Fruit fly (Drosophila melanogaster) whole organism, embryonic: ENCODE data around the gene Fitm.

Source experiments
- CG11398 ChIP-seq: fragments of 200-800 bp; sonication (Bioruptor generic); optimal IDR thresholded peaks from 2 replicates; lab custom pipeline; 2016; ENCODE audit warnings: missing biosample characterization, missing genetic modification characterization
- CG12104 ChIP-seq: fragments of 200-800 bp; sonication (Bioruptor generic); optimal IDR thresholded peaks from 3 replicates; lab custom pipeline; 2016; ENCODE audit warnings: missing biosample characterization, missing genetic modification characterization
- CG12219 ChIP-seq: fragments of 200-800 bp; sonication (Bioruptor generic); optimal IDR thresholded peaks from 3 replicates; lab custom pipeline; 2018; ENCODE audit warnings: missing biosample characterization, mild to moderate bottlenecking, missing genetic modification characterization
- CG1233 ChIP-seq: fragments of 200-800 bp; sonication (Bioruptor generic); optimal IDR thresholded peaks from 4 replicates; lab custom pipeline; 2018; ENCODE audit warnings: missing biosample characterization, mild to moderate bottlenecking, missing genetic modification characterization
- CG14860 ChIP-seq: fragments of 200-800 bp; sonication (Bioruptor generic); IDR thresholded peaks from 3 replicates; pipeline ENCODE4 v1.3.6; 2022; ENCODE audit warnings: missing biosample characterization, missing genetic modification characterization; ENCODE audit not compliant: partially characterized antibody
- CG15479 ChIP-seq: fragments of 200-800 bp; sonication (Bioruptor generic); optimal IDR thresholded peaks from 3 replicates; lab custom pipeline; 2019; ENCODE audit warnings: missing biosample characterization, mild to moderate bottlenecking, missing genetic modification characterization, moderate library complexity
- CG2199 ChIP-seq: fragments of 200-800 bp; sonication (Bioruptor generic); IDR thresholded peaks from 3 replicates; pipeline ENCODE4 v1.3.6; 2022; ENCODE audit warnings: missing biosample characterization, missing genetic modification characterization
- CG2202 ChIP-seq: fragments of 200-800 bp; sonication (Bioruptor generic); optimal IDR thresholded peaks from 2 replicates; lab custom pipeline; 2018; ENCODE audit warnings: missing biosample characterization, mild to moderate bottlenecking, missing genetic modification characterization
- CG2889 ChIP-seq: fragments of 200-800 bp; sonication (Bioruptor generic); IDR thresholded peaks from 3 replicates; pipeline ENCODE4 v1.3.6; 2022; ENCODE audit warnings: missing biosample characterization, missing genetic modification characterization
- CG31365 ChIP-seq: fragments of 200-800 bp; sonication (Bioruptor generic); optimal IDR thresholded peaks from 2 replicates; lab custom pipeline; 2018; ENCODE audit warnings: missing biosample characterization, mild to moderate bottlenecking, missing genetic modification characterization
- CG32772 ChIP-seq: fragments of 200-800 bp; sonication (Bioruptor generic); IDR thresholded peaks from 2 replicates; pipeline ENCODE4 v1.3.6; 2022; ENCODE audit warnings: missing biosample characterization, missing genetic modification characterization
- CG4404 ChIP-seq: fragments of 200-800 bp; sonication (Bioruptor generic); IDR thresholded peaks from 2 replicates; pipeline ENCODE4 v1.3.6; 2022; ENCODE audit warnings: missing biosample characterization, missing genetic modification characterization
- CG6689 ChIP-seq: fragments of 200-800 bp; sonication (Bioruptor generic); IDR thresholded peaks from 2 replicates; pipeline ENCODE4 v1.3.6; 2022; ENCODE audit warnings: missing biosample characterization, missing genetic modification characterization
- CG7357 ChIP-seq: fragments of 200-800 bp; sonication (Bioruptor generic); IDR thresholded peaks from 3 replicates; pipeline ENCODE4 v1.3.6; 2022; ENCODE audit warnings: missing biosample characterization, missing genetic modification characterization
- CG8359 ChIP-seq: fragments of 200-800 bp; sonication (Bioruptor generic); optimal IDR thresholded peaks from 2 replicates; lab custom pipeline; 2017; ENCODE audit warnings: missing biosample characterization, mild to moderate bottlenecking, missing genetic modification characterization, borderline replicate concordance
- CG8388 ChIP-seq: fragments of 200-800 bp; sonication (Bioruptor generic); optimal IDR thresholded peaks from 2 replicates; lab custom pipeline; 2019; ENCODE audit warnings: missing biosample characterization, mild to moderate bottlenecking, missing genetic modification characterization, moderate library complexity
- CG9727 ChIP-seq: fragments of 200-800 bp; sonication (Bioruptor generic); optimal IDR thresholded peaks from 3 replicates; lab custom pipeline; 2017; ENCODE audit warnings: missing biosample characterization, mild to moderate bottlenecking, missing genetic modification characterization
- Dfd ChIP-seq, 2 experiments: fragments of >200 bp; optimal IDR thresholded peaks; 2 replicates each; lab custom pipeline; 2017; ENCODE audit warnings: missing biosample characterization in 2 of 2, missing genetic modification characterization in 2 of 2
- Dip3 ChIP-seq: fragments of 200-800 bp; sonication (Bioruptor generic); optimal IDR thresholded peaks from 3 replicates; lab custom pipeline; 2016; ENCODE audit warnings: missing biosample characterization, missing genetic modification characterization
- Dll ChIP-seq: fragments of 200-800 bp; sonication (Bioruptor generic); IDR thresholded peaks from 4 replicates; pipeline ENCODE4 v1.3.6; 2022; ENCODE audit warnings: missing biosample characterization, missing genetic modification characterization; ENCODE audit not compliant: partially characterized antibody
- H2.0 ChIP-seq: fragments of 200-800 bp; sonication (Bioruptor generic); IDR thresholded peaks from 2 replicates; pipeline ENCODE4 v1.3.6; 2022; ENCODE audit warnings: missing biosample characterization, missing genetic modification characterization
- Lhr ChIP-seq: fragments of 200-800 bp; sonication (Bioruptor generic); optimal IDR thresholded peaks from 3 replicates; lab custom pipeline; 2017; ENCODE audit warnings: mild to moderate bottlenecking, missing biosample characterization, missing genetic modification reagents, missing genetic modification characterization
- Oli ChIP-seq: fragments of 200-800 bp; sonication (Bioruptor generic); optimal IDR thresholded peaks from 2 replicates; lab custom pipeline; 2018; ENCODE audit warnings: missing biosample characterization, mild to moderate bottlenecking, missing genetic modification characterization, moderate library complexity
- Pdp1 ChIP-seq, 2 experiments: fragments of 200-800 bp; sonication (Bioruptor generic); optimal IDR thresholded peaks; 3 replicates each; lab custom pipeline; 2016; ENCODE audit warnings: missing biosample characterization in 2 of 2, missing genetic modification characterization in 2 of 2, mild to moderate bottlenecking in 1 of 2, moderate library complexity in 1 of 2
- Poxn ChIP-seq: fragments of 200-800 bp; sonication (Bioruptor generic); IDR thresholded peaks from 2 replicates; pipeline ENCODE4 v1.3.6; 2022; ENCODE audit warnings: missing biosample characterization, missing genetic modification characterization
- Ravus ChIP-seq: fragments of 200-800 bp; sonication (Bioruptor generic); IDR thresholded peaks from 2 replicates; pipeline ENCODE4 v1.3.6; 2022; ENCODE audit warnings: missing biosample characterization, missing genetic modification characterization
- YL-1 ChIP-seq: fragments of 200-800 bp; sonication (Bioruptor generic); optimal IDR thresholded peaks from 3 replicates; lab custom pipeline; 2017; ENCODE audit warnings: missing biosample characterization, mild to moderate bottlenecking, missing genetic modification characterization
- aop ChIP-seq: fragments of 200-800 bp; sonication (Bioruptor generic); IDR thresholded peaks from 2 replicates; pipeline ENCODE4 v1.3.6; 2022; ENCODE audit warnings: missing biosample characterization, missing genetic modification characterization
- bowl ChIP-seq: fragments of 200-800 bp; sonication (Bioruptor generic); IDR thresholded peaks from 2 replicates; pipeline ENCODE4 v1.3.6; 2022; ENCODE audit warnings: missing biosample characterization, missing genetic modification characterization
- crol ChIP-seq: fragments of 200-800 bp; sonication (Bioruptor generic); IDR thresholded peaks from 2 replicates; pipeline ENCODE4 v1.3.6; 2022; ENCODE audit warnings: missing biosample characterization, missing genetic modification characterization
- disco-r ChIP-seq: fragments of 200-800 bp; sonication (Bioruptor generic); optimal IDR thresholded peaks from 2 replicates; lab custom pipeline; 2016; ENCODE audit warnings: missing biosample characterization, missing genetic modification characterization
- dmrt11E ChIP-seq: fragments of 200-800 bp; sonication (Bioruptor generic); optimal IDR thresholded peaks from 3 replicates; lab custom pipeline; 2018; ENCODE audit warnings: missing biosample characterization, mild to moderate bottlenecking, missing genetic modification characterization, moderate library complexity
- eyg ChIP-seq: fragments of 200-800 bp; sonication (Bioruptor generic); optimal IDR thresholded peaks from 3 replicates; lab custom pipeline; 2016; ENCODE audit warnings: missing biosample characterization, missing genetic modification characterization
- gro ChIP-seq: fragments of 200-800 bp; sonication (Bioruptor generic); optimal IDR thresholded peaks from 2 replicates; lab custom pipeline; 2016; ENCODE audit warnings: missing biosample characterization, missing genetic modification characterization
- h ChIP-seq: fragments of >200 bp; optimal IDR thresholded peaks from 2 replicates; lab custom pipeline; 2017
- ham ChIP-seq: fragments of 200-800 bp; sonication (Bioruptor generic); IDR thresholded peaks from 2 replicates; pipeline ENCODE4 v1.3.6; 2022; ENCODE audit warnings: missing biosample characterization, missing genetic modification characterization
- kni ChIP-seq: fragments of 200-800 bp; sonication (Bioruptor generic); optimal IDR thresholded peaks from 3 replicates; lab custom pipeline; 2017; ENCODE audit warnings: mild to moderate bottlenecking, missing biosample characterization, missing genetic modification reagents, missing genetic modification characterization
- lmd ChIP-seq: fragments of 200-800 bp; sonication (Bioruptor generic); IDR thresholded peaks from 2 replicates; pipeline ENCODE4 v1.3.6; 2022; ENCODE audit warnings: missing biosample characterization, missing genetic modification characterization
- luna ChIP-seq: fragments of 200-800 bp; sonication (Bioruptor generic); optimal IDR thresholded peaks from 2 replicates; lab custom pipeline; 2016; ENCODE audit warnings: missing biosample characterization, missing genetic modification characterization
- otp ChIP-seq: fragments of 200-800 bp; sonication (Bioruptor generic); IDR thresholded peaks from 3 replicates; pipeline ENCODE4, ENCODE4 v1.3.6; 2022; ENCODE audit warnings: missing biosample characterization, missing genetic modification characterization
- pan ChIP-seq, 4 experiments: fragments of >200 bp in 3 of 4; fragments of 200-800 bp in 1 of 4; sonication (Bioruptor generic) in 1 of 4; optimal IDR thresholded peaks in 3 of 4; IDR thresholded peaks in 1 of 4; 2 replicates each; pipeline versions ENCODE4 v1.3.6 to Lab custom; 2017 to 2022; ENCODE audit warnings: missing biosample characterization in 2 of 4, missing genetic modification characterization in 2 of 4, mixed read lengths in 1 of 4
- pb ChIP-seq: fragments of 200-800 bp; sonication (Bioruptor generic); optimal IDR thresholded peaks from 3 replicates; lab custom pipeline; 2016; ENCODE audit warnings: missing biosample characterization, missing genetic modification characterization
- sens-2 ChIP-seq: fragments of 200-800 bp; sonication (Bioruptor generic); IDR thresholded peaks from 2 replicates; pipeline ENCODE4 v1.3.6; 2022; ENCODE audit warnings: missing biosample characterization, missing genetic modification characterization
- slbo ChIP-seq: fragments of 200-800 bp; sonication (Bioruptor generic); IDR thresholded peaks from 2 replicates; pipeline ENCODE4 v1.3.6; 2022; ENCODE audit warnings: missing biosample characterization, missing genetic modification characterization
- sna ChIP-seq: fragments of 200-800 bp; sonication (Bioruptor generic); IDR thresholded peaks from 2 replicates; pipeline ENCODE4 v1.3.6; 2022; ENCODE audit warnings: missing biosample characterization, missing genetic modification characterization; ENCODE audit not compliant: partially characterized antibody
- tap ChIP-seq: fragments of 200-800 bp; optimal IDR thresholded peaks from 3 replicates; lab custom pipeline; 2019; ENCODE audit warnings: missing biosample characterization, mild to moderate bottlenecking, missing genetic modification characterization, moderate library complexity
- tio ChIP-seq: fragments of 200-800 bp; sonication (Bioruptor generic); optimal IDR thresholded peaks from 2 replicates; lab custom pipeline; 2017; ENCODE audit warnings: missing biosample characterization, missing genetic modification characterization, inconsistent platforms
- tll ChIP-seq, 2 experiments: fragments of 200-800 bp in 1 of 2; fragments of >200 bp in 1 of 2; sonication (Bioruptor generic) in 1 of 2; optimal IDR thresholded peaks; 2 replicates each; lab custom pipeline; 2017 to 2019; ENCODE audit warnings: missing biosample characterization in 2 of 2, missing genetic modification characterization in 2 of 2, mild to moderate bottlenecking in 1 of 2, moderate library complexity in 1 of 2
- tna ChIP-seq: fragments of 200-800 bp; sonication (Bioruptor generic); IDR thresholded peaks from 2 replicates; pipeline ENCODE4 v1.3.6; 2022; ENCODE audit warnings: missing biosample characterization, missing genetic modification characterization; ENCODE audit not compliant: partially characterized antibody

The Fitm gene

DNA sequence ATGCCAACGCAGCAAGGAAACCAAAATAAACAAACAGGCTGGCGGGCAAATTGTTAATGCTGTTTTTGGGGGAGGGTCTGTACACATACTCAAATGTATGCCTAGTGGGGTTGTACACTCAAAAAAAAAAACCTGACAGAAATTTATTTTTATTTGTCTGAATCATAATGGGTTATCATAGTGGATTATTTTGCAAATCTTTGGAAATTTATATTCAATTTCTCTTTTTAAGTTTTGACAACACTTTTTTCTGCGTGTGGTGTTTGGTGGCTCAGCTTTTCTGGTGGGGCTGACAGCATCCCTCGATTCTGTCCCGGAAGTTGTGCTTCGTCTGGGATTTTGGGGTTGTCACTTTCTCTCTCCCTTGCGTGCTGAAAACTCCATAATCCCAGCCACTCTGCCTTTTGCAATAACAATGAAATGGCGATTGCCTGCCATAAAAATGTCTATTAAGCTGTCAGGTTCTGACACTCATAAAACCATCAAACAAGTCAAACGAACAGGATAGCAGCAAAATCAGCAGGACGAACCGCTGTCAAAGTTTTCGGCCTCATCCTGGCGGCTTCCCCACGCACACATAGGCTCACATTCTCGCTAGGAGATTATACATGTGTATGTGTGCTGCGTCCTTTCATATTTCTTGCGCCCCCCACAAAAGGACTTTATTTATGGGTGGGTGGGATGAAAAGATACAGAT is 9.2 kb upstream of the Fitm start (continued):
- TF ChIP-seq CG6689 (GFP tag; lab: Robert Waterston, UW): peak; percentile 82; the same call in 1 of the 2 replicates
- TF ChIP-seq disco-r (GFP tag; lab: Kevin White, UChicago): peak; percentile 48
- TF ChIP-seq Pdp1 (GFP tag; optimal IDR thresholded peaks at IDR 0.05; lab: Kevin White, UChicago): no peak
- TF ChIP-seq gro (GFP tag; lab: Kevin White, UChicago): peak; percentile 79
- TF ChIP-seq CG7357 (GFP tag; lab: Robert Waterston, UW): no peak; the same call in 1 of the 3 replicates
- TF ChIP-seq tll (GFP tag; optimal IDR thresholded peaks at IDR 0.05; lab: Kevin White, UChicago): no peak
- peak; percentile 59 for TF ChIP-seq Dip3 (GFP tag; lab: Kevin White, UChicago)
- TF ChIP-seq otp: no peak
- TF ChIP-seq tio (GFP tag; lab: Kevin White, UChicago): no peak
- TF ChIP-seq eyg (GFP tag; lab: Kevin White, UChicago): peak; percentile 17
- 0 out of 3 replicates have a peak, but pooled peaks have one; percentile 44 for TF ChIP-seq CG2199 (GFP tag; lab: Robert Waterston, UW)
- TF ChIP-seq Dll: no peak
- TF ChIP-seq aop (GFP tag; lab: Robert Waterston, UW): peak; percentile 40; the same call in 1 of the 2 replicates
- TF ChIP-seq Lhr: peak; percentile 6
- TF ChIP-seq pan (optimal IDR thresholded peaks at IDR 0.05; lab: Kevin White, UChicago): no peak
- no peak for TF ChIP-seq pan (GFP tag; optimal IDR thresholded peaks at IDR 0.05 in 1 of 2, IDR thresholded peaks at IDR 0.05 in 1 of 2)
- TF ChIP-seq CG1233 (GFP tag; lab: Kevin White, UChicago): peak; percentile 33
- TF ChIP-seq bowl (GFP tag; lab: Robert Waterston, UW): 0 out of 2 replicates have a peak, but pooled peaks have one; percentile 21
- TF ChIP-seq CG31365: peak; percentile 46
- TF ChIP-seq slbo (GFP tag; lab: Robert Waterston, UW): peak; percentile 89; the same call in 1 of the 2 replicates
- TF ChIP-seq CG9727 (GFP tag; lab: Kevin White, UChicago): peak; percentile 70
- TF ChIP-seq luna (GFP tag; lab: Kevin White, UChicago): no peak
- no peak for TF ChIP-seq crol
- TF ChIP-seq sna (GFP tag; lab: Robert Waterston, UW): no peak
- TF ChIP-seq H2.0 (GFP tag; lab: Robert Waterston, UW): peak; percentile 78
- TF ChIP-seq CG2889 (GFP tag; lab: Robert Waterston, UW): no peak; the same call in 2 of the 3 replicates
- TF ChIP-seq CG12219 (GFP tag; lab: Kevin White, UChicago): peak; percentile 55
- peak; percentile 58; the same call in 1 of the 2 replicates for TF ChIP-seq Poxn
- no peak for TF ChIP-seq Dfd (GFP tag; optimal IDR thresholded peaks at IDR 0.05; lab: Kevin White, UChicago)
- TF ChIP-seq h (lab: Kevin White, UChicago): no peak
- no peak for TF ChIP-seq CG14860 (GFP tag; lab: Robert Waterston, UW)
- no peak for TF ChIP-seq sens-2 (GFP tag; lab: Robert Waterston, UW)
- peak; percentile 65 for TF ChIP-seq pb (GFP tag; lab: Kevin White, UChicago)
- peak; percentile 39 for TF ChIP-seq tap (tag; lab: Kevin White, UChicago)
- TF ChIP-seq CG8359: no peak
- TF ChIP-seq CG11398 (GFP tag; lab: Kevin White, UChicago): peak; percentile 38
- TF ChIP-seq lmd (GFP tag; lab: Robert Waterston, UW): no peak; the same call in 1 of the 2 replicates
- no peak for TF ChIP-seq CG2202 (tag; lab: Kevin White, UChicago)
- no peak for TF ChIP-seq CG4404
- TF ChIP-seq CG15479 (GFP tag; lab: Kevin White, UChicago): no peak
- no peak for TF ChIP-seq tna (GFP tag; lab: Robert Waterston, UW)
- TF ChIP-seq ham (GFP tag; lab: Robert Waterston, UW): peak; percentile 67; the same call in 1 of the 2 replicates
- peak; percentile 56 for TF ChIP-seq Oli (tag; lab: Kevin White, UChicago)
- peak; percentile 20 for TF ChIP-seq dmrt11E
- TF ChIP-seq CG12104 (GFP tag; lab: Kevin White, UChicago): peak; percentile 43
- no peak; the same call in 1 of the 2 replicates for TF ChIP-seq CG32772
- TF ChIP-seq Ravus: peak; percentile 45
- TF ChIP-seq kni (GFP tag; lab: Kevin White, UChicago): no peak
- peak; percentile 73 for TF ChIP-seq CG8388 (GFP tag; lab: Kevin White, UChicago)
- no peak for TF ChIP-seq YL-1 (GFP tag; lab: Kevin White, UChicago)
